Worm (Caenorhabditis elegans): Measurements from ENCODE around the gene AC3.5.
A peak's percentile ranks its signal among the peaks of the same experiment; 100 is the strongest.

The AC3.5 gene

ce11 chrV:10355773-10356335 is 32.5 kb upstream of the AC3.5 start, which contains the start of gene sluh-7:
Gene sluh-7 (minus strand): TSS chrV:10355823.
- peak; percentile 97 for TF ChIP-seq lir-3 (tag; optimal IDR thresholded peaks at IDR 0.05; ENCODE audit: poor library complexity)
- peak; percentile 67 for TF ChIP-seq grh-1 (GFP tag; IDR thresholded peaks at IDR 0.05)
- peak; percentile 97 for TF ChIP-seq nhr-90 (tag; optimal IDR thresholded peaks at IDR 0.05; ENCODE audit: poor library complexity)
- peak; percentile 77 for TF ChIP-seq Y116A8C.19 (tag; optimal IDR thresholded peaks at IDR 0.05; ENCODE audit: borderline replicate concordance)
- TF ChIP-seq nhr-28 (tag; optimal IDR thresholded peaks at IDR 0.05): no peak
- TF ChIP-seq lin-13 (GFP tag; optimal IDR thresholded peaks at IDR 0.05): peak; percentile 72
- peak; percentile 93 for TF ChIP-seq nhr-47 (tag; optimal IDR thresholded peaks at IDR 0.05)
- TF ChIP-seq sup-37 (GFP tag; optimal IDR thresholded peaks at IDR 0.05): peak; percentile 63
- TF ChIP-seq ceh-90 (tag; optimal IDR thresholded peaks at IDR 0.05): peak; percentile 96
- peak; percentile 76 for TF ChIP-seq mab-9 (GFP tag; IDR thresholded peaks at IDR 0.05)
- no peak for TF ChIP-seq nhr-76 (tag; optimal IDR thresholded peaks at IDR 0.05)
- TF ChIP-seq pax-3 (tag; optimal IDR thresholded peaks at IDR 0.05): peak; percentile 84
- TF ChIP-seq alr-1 (tag; optimal IDR thresholded peaks at IDR 0.05; ENCODE audit: borderline replicate concordance): no peak
- TF ChIP-seq nhr-84 (tag; optimal IDR thresholded peaks at IDR 0.05): no peak
- peak in 1 of 2 experiments; percentile 35 for TF ChIP-seq mdl-1 (tag; optimal IDR thresholded peaks at IDR 0.05)
- TF ChIP-seq nhr-12 (tag; optimal IDR thresholded peaks at IDR 0.05): no peak
- TF ChIP-seq xbp-1 (tag; optimal IDR thresholded peaks at IDR 0.05): peak; percentile 89
- peak; percentile 95 for TF ChIP-seq fkh-4 (tag; optimal IDR thresholded peaks at IDR 0.05; ENCODE audit: borderline replicate concordance)
- TF ChIP-seq snu-23 (GFP tag; optimal IDR thresholded peaks at IDR 0.05): peak; percentile 87
- TF ChIP-seq irx-1 (tag; optimal IDR thresholded peaks at IDR 0.05): peak; percentile 95
- TF ChIP-seq nhr-77 (tag; optimal IDR thresholded peaks at IDR 0.05): peak; percentile 38
- peak; percentile 91 for TF ChIP-seq tbx-2 (tag; optimal IDR thresholded peaks at IDR 0.05)
- TF ChIP-seq ceh-88 (GFP tag; IDR thresholded peaks at IDR 0.05): peak; percentile 69
- TF ChIP-seq aly-2 (tag; optimal IDR thresholded peaks at IDR 0.05): peak; percentile 24
- no peak for TF ChIP-seq jun-1 (tag; optimal IDR thresholded peaks at IDR 0.05)
- TF ChIP-seq hlh-4 (tag; optimal IDR thresholded peaks at IDR 0.05): peak; percentile 3
- peak; percentile 94 for TF ChIP-seq nhr-71 (tag; optimal IDR thresholded peaks at IDR 0.05)
- TF ChIP-seq pqm-1 (tag; optimal IDR thresholded peaks at IDR 0.05): no peak
- TF ChIP-seq ceh-8 (GFP tag; optimal IDR thresholded peaks at IDR 0.05): no peak
- TF ChIP-seq snpc-4 (tag; optimal IDR thresholded peaks at IDR 0.05): peak; percentile 26
- no peak for TF ChIP-seq tlp-1 (tag; optimal IDR thresholded peaks at IDR 0.05)
- TF ChIP-seq ama-1 (optimal IDR thresholded peaks at IDR 0.05): no peak
- peak; percentile 78 for TF ChIP-seq fkh-8 (tag; optimal IDR thresholded peaks at IDR 0.05)
- TF ChIP-seq C04F5.9 (tag; optimal IDR thresholded peaks at IDR 0.05): peak; percentile 79
- TF ChIP-seq unc-30 (tag; optimal IDR thresholded peaks at IDR 0.05): peak; percentile 22
- no peak for TF ChIP-seq pag-3 (tag; optimal IDR thresholded peaks at IDR 0.05; ENCODE audit: borderline replicate concordance, insufficient read depth)
- TF ChIP-seq unc-62 (GFP tag; optimal IDR thresholded peaks at IDR 0.05): no peak
- TF ChIP-seq egl-27 (tag; optimal IDR thresholded peaks at IDR 0.05): no peak
- peak; percentile 94 to 97 for TF ChIP-seq lin-35 (GFP tag; optimal IDR thresholded peaks at IDR 0.05)
- TF ChIP-seq dpl-1 (GFP tag; optimal IDR thresholded peaks at IDR 0.05): peak; percentile 91 to 96 (median 94)
- TF ChIP-seq swsn-7 (tag; optimal IDR thresholded peaks at IDR 0.05): peak; percentile 84
- TF ChIP-seq nhr-237 (tag; optimal IDR thresholded peaks at IDR 0.05): peak; percentile 41
- TF ChIP-seq ztf-11 (tag; optimal IDR thresholded peaks at IDR 0.05): peak in 1 of 2 experiments; percentile 96
- peak; percentile 93 for TF ChIP-seq mep-1 (tag; optimal IDR thresholded peaks at IDR 0.05)
- peak; percentile 91 for TF ChIP-seq egl-13 (tag; optimal IDR thresholded peaks at IDR 0.05)
- TF ChIP-seq vab-15 (tag; optimal IDR thresholded peaks at IDR 0.05): peak; percentile 60
- TF ChIP-seq blmp-1 (tag; optimal IDR thresholded peaks at IDR 0.05): peak; percentile 77
- peak; percentile 87 for TF ChIP-seq nhr-19 (GFP tag; conservative IDR thresholded peaks at IDR 0.05)
- TF ChIP-seq nhr-11 (tag; optimal IDR thresholded peaks at IDR 0.05): peak; percentile 28
- TF ChIP-seq C34B4.2 (tag; optimal IDR thresholded peaks at IDR 0.05): no peak
- no peak for TF ChIP-seq ces-1 (GFP tag; optimal IDR thresholded peaks at IDR 0.05)
- TF ChIP-seq hpl-2 (GFP tag; optimal IDR thresholded peaks at IDR 0.05): no peak

Data from whole organism, L1 larva.